Fruit fly (Drosophila melanogaster): ENCODE measurements around the gene dan.

The dan gene

DNA sequence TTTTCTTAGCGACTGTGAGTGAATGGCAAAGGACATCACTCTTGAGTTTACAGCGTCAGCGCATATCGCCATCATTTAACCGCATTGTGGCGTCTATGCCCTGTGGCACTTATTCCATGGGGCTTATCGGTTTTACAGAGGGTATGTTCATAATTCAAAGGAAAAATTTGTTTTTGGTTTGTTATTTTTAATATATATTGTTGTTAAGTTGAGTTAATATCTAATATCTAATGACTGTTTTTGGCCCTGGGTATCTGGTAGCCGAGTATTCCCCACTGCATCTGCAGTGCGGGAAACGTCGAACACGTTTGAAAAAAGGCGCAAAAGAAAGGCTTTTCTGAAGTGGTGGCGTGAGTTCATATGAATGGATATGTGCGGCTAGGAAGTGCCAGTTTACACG is 5.7 kb upstream of the dan start (continued):
- TF ChIP-seq chm (GFP tag; IDR thresholded peaks at IDR 0.05) (peak; percentile 83), hbn (GFP tag; IDR thresholded peaks at IDR 0.05; ENCODE audit: partially characterized antibody) (no peak), Hey (tag; optimal IDR thresholded peaks at IDR 0.05) (no peak), HmgD (GFP tag; optimal IDR thresholded peaks at IDR 0.05) (no peak), D19B (GFP tag; optimal IDR thresholded peaks at IDR 0.05) (peak; percentile 15), hth (optimal IDR thresholded peaks at IDR 0.05) (no peak), CG16779 (GFP tag; IDR thresholded peaks at IDR 0.05) (no peak), yki (optimal IDR thresholded peaks at IDR 0.05) (no peak), CG11456 (GFP tag; IDR thresholded peaks at IDR 0.05) (peak; percentile 61; the same call in 1 of the 3 replicates), tap (tag; optimal IDR thresholded peaks at IDR 0.05) (peak; percentile 19), Xrp1 (GFP tag; IDR thresholded peaks at IDR 0.05) (peak; percentile 88), CG1529 (GFP tag; optimal IDR thresholded peaks at IDR 0.05) (peak; percentile 63), Med (GFP tag) (peak; percentile 66), Taf1 (GFP tag; IDR thresholded peaks at IDR 0.05) (no peak), gcm2 (GFP tag; optimal IDR thresholded peaks at IDR 0.05) (peak; percentile 12), CG9437 (GFP tag; optimal IDR thresholded peaks at IDR 0.05) (peak; percentile 38), kay (GFP tag; optimal IDR thresholded peaks at IDR 0.05) (no peak), D19A (tag; optimal IDR thresholded peaks at IDR 0.05) (peak; percentile 64), Dek (tag; optimal IDR thresholded peaks at IDR 0.05) (no peak), CG6765 (GFP tag; optimal IDR thresholded peaks at IDR 0.05) (no peak), slou (GFP tag; optimal IDR thresholded peaks at IDR 0.05) (no peak), inv (GFP tag; IDR thresholded peaks at IDR 0.05; ENCODE audit: partially characterized antibody) (no peak), CG15696 (tag; optimal IDR thresholded peaks at IDR 0.05) (peak; percentile 87), Dp (GFP tag; optimal IDR thresholded peaks at IDR 0.05) (no peak), nerfin-2 (GFP tag; IDR thresholded peaks at IDR 0.05; ENCODE audit: partially characterized antibody) (0 out of 2 replicates have a peak, but pooled peaks have one; percentile 26), Sry-β (GFP tag; optimal IDR thresholded peaks at IDR 0.05) (no peak), Eip74EF (GFP tag; optimal IDR thresholded peaks at IDR 0.05) (no peak), Meics (GFP tag; optimal IDR thresholded peaks at IDR 0.05) (no peak), CG8281 (tag; optimal IDR thresholded peaks at IDR 0.05) (no peak), z (GFP tag; IDR thresholded peaks at IDR 0.05) (no peak), stwl (tag; optimal IDR thresholded peaks at IDR 0.05) (peak; percentile 9), HmgZ (tag; optimal IDR thresholded peaks at IDR 0.05) (peak; percentile 9), CG9215 (GFP tag; IDR thresholded peaks at IDR 0.05) (peak; percentile 45; the same call in 1 of the 2 replicates), CG17912 (GFP tag; optimal IDR thresholded peaks at IDR 0.05) (no peak), CG42726 (GFP tag; IDR thresholded peaks at IDR 0.05; ENCODE audit: partially characterized antibody) (no peak), amos (GFP tag; IDR thresholded peaks at IDR 0.05; ENCODE audit: partially characterized antibody) (no peak), ash1 (GFP tag; optimal IDR thresholded peaks at IDR 0.05) (no peak), CG2120 (GFP tag; optimal IDR thresholded peaks at IDR 0.05) (peak; percentile 29), Hr3 (GFP tag; optimal IDR thresholded peaks at IDR 0.05) (peak; percentile 67), CG7745 (tag; optimal IDR thresholded peaks at IDR 0.05) (peak; percentile 59), CG1602 (GFP tag; optimal IDR thresholded peaks at IDR 0.05) (peak; percentile 83), emc (GFP tag; optimal IDR thresholded peaks at IDR 0.05) (no peak), CG9817 (tag; optimal IDR thresholded peaks at IDR 0.05) (peak; percentile 27), B-H1 (GFP tag; IDR thresholded peaks at IDR 0.05) (no peak), PHDP (tag; optimal IDR thresholded peaks at IDR 0.05) (peak; percentile 61), Blimp-1 (GFP tag; optimal IDR thresholded peaks at IDR 0.05) (peak; percentile 56), D (optimal IDR thresholded peaks at IDR 0.05) (no peak), D (GFP tag; optimal IDR thresholded peaks at IDR 0.05) (peak; percentile 57), CG6254 (GFP tag; optimal IDR thresholded peaks at IDR 0.05) (peak; percentile 11), Gug (GFP tag; IDR thresholded peaks at IDR 0.05) (0 out of 4 replicates have a peak, but pooled peaks have one; percentile 15), bsh (GFP tag; optimal IDR thresholded peaks at IDR 0.05) (peak; percentile 25 to 86)

Data from whole organism, embryonic.